Fruit fly (Drosophila melanogaster) whole organism, adult: ENCODE results near the gene hfp.

ENCODE experiments used
- CG1620 ChIP-seq: fragments of 200-800 bp; sonication (Bioruptor generic); optimal IDR thresholded peaks from 2 replicates; lab custom pipeline; 2016; ENCODE audit warnings: missing biosample characterization, missing genetic modification characterization
- CG5204 ChIP-seq: fragments of 200-800 bp; sonication (Bioruptor generic); optimal IDR thresholded peaks from 2 replicates; lab custom pipeline; 2016; ENCODE audit warnings: missing biosample characterization, missing genetic modification characterization
- CG7101 ChIP-seq: fragments of 200-800 bp; sonication (Bioruptor generic); optimal IDR thresholded peaks from 2 replicates; lab custom pipeline; 2018; ENCODE audit warnings: missing biosample characterization, mild to moderate bottlenecking, missing genetic modification characterization, moderate library complexity
- Mnt ChIP-seq: fragments of 200-800 bp; sonication (Bioruptor generic); optimal IDR thresholded peaks from 2 replicates; lab custom pipeline; 2016; ENCODE audit warnings: missing biosample characterization, mild to moderate bottlenecking, missing genetic modification characterization
- bab1 ChIP-seq: fragments of 200-800 bp; sonication (Bioruptor generic); optimal IDR thresholded peaks from 3 replicates; lab custom pipeline; 2019; ENCODE audit warnings: missing biosample characterization, mild to moderate bottlenecking, missing genetic modification characterization, moderate library complexity
- kay ChIP-seq: fragments of 200-800 bp; sonication (Bioruptor generic); peaks from one replicate; lab custom pipeline; 2016; ENCODE audit warnings: missing biosample characterization, missing genetic modification characterization, borderline replicate concordance
- ovo ChIP-seq: fragments of 200-800 bp; sonication (Bioruptor generic); optimal IDR thresholded peaks from 2 replicates; lab custom pipeline; 2016; ENCODE audit warnings: missing biosample characterization, missing genetic modification characterization
- pad ChIP-seq: fragments of 200-800 bp; sonication (Bioruptor generic); optimal IDR thresholded peaks from 3 replicates; lab custom pipeline; 2017; ENCODE audit warnings: missing biosample characterization, missing genetic modification characterization, mild to moderate bottlenecking, moderate library complexity, missing genetic modification reagents
- tj ChIP-seq: fragments of 200-800 bp; sonication (Bioruptor generic); optimal IDR thresholded peaks from 3 replicates; lab custom pipeline; 2017; ENCODE audit warnings: missing biosample characterization, mild to moderate bottlenecking, missing genetic modification characterization, moderate library complexity
- toe ChIP-seq: fragments of 200-800 bp; sonication (Bioruptor generic); optimal IDR thresholded peaks from 2 replicates; lab custom pipeline; 2016; ENCODE audit warnings: missing biosample characterization, missing genetic modification characterization

dm6 chr3L:1531159-1531558 lies 28.8 kb upstream of the hfp start, which contains the start of gene Ir62a:
- TF ChIP-seq kay (no peak), toe (GFP tag; lab: Kevin White, UChicago) (no peak), pad (GFP tag; lab: Kevin White, UChicago) (no peak), CG1620 (GFP tag; lab: Kevin White, UChicago) (no peak), CG7101 (tag; lab: Kevin White, UChicago) (no peak), CG5204 (GFP tag; lab: Kevin White, UChicago) (no peak), tj (GFP tag; lab: Kevin White, UChicago) (no peak), Mnt (GFP tag; lab: Kevin White, UChicago) (no peak), ovo (no peak), bab1 (GFP tag; lab: Kevin White, UChicago) (no peak)
